Fruit fly (Drosophila melanogaster): ENCODE measurements around the gene Sf3b5.

Sf3b5 gene

dm6 chr3R:9033619-9034401, 18.7 kb upstream of the Sf3b5 start (continued):
- no peak for TF ChIP-seq Gsc (GFP tag; IDR thresholded peaks at IDR 0.05)
- no peak for TF ChIP-seq Dll (GFP tag; IDR thresholded peaks at IDR 0.05; ENCODE audit: partially characterized antibody)
- TF ChIP-seq CG8290 (GFP tag; optimal IDR thresholded peaks at IDR 0.05), result peak; percentile 50
- peak; percentile 62 to 88 for TF ChIP-seq CG8290 (tag; optimal IDR thresholded peaks at IDR 0.05)
- TF ChIP-seq mam (GFP tag; optimal IDR thresholded peaks at IDR 0.05), result peak; percentile 8
- TF ChIP-seq Hmr (GFP tag; optimal IDR thresholded peaks at IDR 0.05), result peak; percentile 91
- TF ChIP-seq exex (tag; optimal IDR thresholded peaks at IDR 0.05), result peak; percentile 63
- TF ChIP-seq CG12155 (GFP tag; optimal IDR thresholded peaks at IDR 0.05), result peak; percentile 69
- peak; percentile 32 for TF ChIP-seq Hmx (GFP tag; optimal IDR thresholded peaks at IDR 0.05)
- peak; percentile 84 for TF ChIP-seq CG9727 (GFP tag; optimal IDR thresholded peaks at IDR 0.05)
- peak in 1 of 3 experiments; percentile 83 for TF ChIP-seq Stat92E (GFP tag; optimal IDR thresholded peaks at IDR 0.05)
- peak; percentile 67 for TF ChIP-seq Chrac-16 (GFP tag; optimal IDR thresholded peaks at IDR 0.05)
- peak; percentile 89 for TF ChIP-seq sug (tag; optimal IDR thresholded peaks at IDR 0.05)
- no peak for TF ChIP-seq CG1024 (GFP tag; IDR thresholded peaks at IDR 0.05)
- no peak for TF ChIP-seq inv (GFP tag; IDR thresholded peaks at IDR 0.05; ENCODE audit: partially characterized antibody)
- TF ChIP-seq sisA (GFP tag; IDR thresholded peaks at IDR 0.05), result no peak
- TF ChIP-seq CG8944 (GFP tag; optimal IDR thresholded peaks at IDR 0.05), result peak; percentile 18
- peak; percentile 93 for TF ChIP-seq Sox100B (GFP tag; optimal IDR thresholded peaks at IDR 0.05)
- TF ChIP-seq lbe (GFP tag; optimal IDR thresholded peaks at IDR 0.05), result peak; percentile 70
- TF ChIP-seq Bteb2 (GFP tag; optimal IDR thresholded peaks at IDR 0.05), result peak; percentile 43
- peak; percentile 64 for TF ChIP-seq kni (GFP tag; optimal IDR thresholded peaks at IDR 0.05)
- no peak for TF ChIP-seq unc-4 (GFP tag; IDR thresholded peaks at IDR 0.05; ENCODE audit: partially characterized antibody)
- TF ChIP-seq BtbVII (GFP tag; optimal IDR thresholded peaks at IDR 0.05), result peak; percentile 87
- TF ChIP-seq CG15601 (tag; optimal IDR thresholded peaks at IDR 0.05), result peak; percentile 85
- peak; percentile 86 for TF ChIP-seq CG10267 (tag; optimal IDR thresholded peaks at IDR 0.05)
- peak; percentile 77 for TF ChIP-seq CG2120 (GFP tag; optimal IDR thresholded peaks at IDR 0.05)
- peak; percentile 100 for TF ChIP-seq Sry-β (GFP tag; optimal IDR thresholded peaks at IDR 0.05)
- no peak for TF ChIP-seq sc (optimal IDR thresholded peaks at IDR 0.05)
- TF ChIP-seq sc (GFP tag; optimal IDR thresholded peaks at IDR 0.05), result peak; percentile 58
- peak; percentile 43 for TF ChIP-seq CG1603 (tag; optimal IDR thresholded peaks at IDR 0.05)
- TF ChIP-seq Lpt (GFP tag; optimal IDR thresholded peaks at IDR 0.05), result no peak
- peak; percentile 64 for TF ChIP-seq CG6854 (GFP tag; optimal IDR thresholded peaks at IDR 0.05)
- TF ChIP-seq Fer2 (tag; optimal IDR thresholded peaks at IDR 0.05), result peak; percentile 74
- TF ChIP-seq CG5180 (GFP tag; optimal IDR thresholded peaks at IDR 0.05), result peak; percentile 77
- peak; percentile 85 for TF ChIP-seq CG8388 (GFP tag; optimal IDR thresholded peaks at IDR 0.05)
- peak; percentile 93 for TF ChIP-seq CG2712 (tag; optimal IDR thresholded peaks at IDR 0.05)
- TF ChIP-seq Nf-YC (tag; optimal IDR thresholded peaks at IDR 0.05), result peak; percentile 86
- peak; percentile 69 for TF ChIP-seq ewg (GFP tag; optimal IDR thresholded peaks at IDR 0.05)
- TF ChIP-seq onecut (GFP tag; IDR thresholded peaks at IDR 0.05), result peak; percentile 60
- TF ChIP-seq CG17361 (GFP tag; IDR thresholded peaks at IDR 0.05), result peak; percentile 94
- peak; percentile 51; the same call in 1 of the 2 replicates for TF ChIP-seq CG14014 (GFP tag; IDR thresholded peaks at IDR 0.05)
- no peak for TF ChIP-seq toy (GFP tag; IDR thresholded peaks at IDR 0.05)
- TF ChIP-seq br (optimal IDR thresholded peaks at IDR 0.05), result no peak
- peak; percentile 94 for TF ChIP-seq CG2678 (tag; optimal IDR thresholded peaks at IDR 0.05)
- TF ChIP-seq CG3281 (GFP tag; optimal IDR thresholded peaks at IDR 0.05), result peak; percentile 91
- no peak for TF ChIP-seq CG1832 (GFP tag; optimal IDR thresholded peaks at IDR 0.05)
- peak; percentile 67 for TF ChIP-seq CG14050 (GFP tag; IDR thresholded peaks at IDR 0.05)
- TF ChIP-seq nmo (GFP tag; optimal IDR thresholded peaks at IDR 0.05), result peak; percentile 88
- TF ChIP-seq CG7556 (GFP tag; optimal IDR thresholded peaks at IDR 0.05), result peak; percentile 94

Measured in whole organism, embryonic.